Worm (Caenorhabditis elegans) whole organism, young adult: ENCODE results near the gene mcm-7.

Experiments
- B0261.1 ChIP-seq: sonication (generic microtip); optimal IDR thresholded peaks from 2 replicates; lab custom pipeline; 2016; ENCODE audit warnings: mild to moderate bottlenecking, missing genetic modification characterization, moderate library complexity, missing compliant biosample characterization
- C06A6.2 ChIP-seq: fragments of 200-800 bp; sonication (Bioruptor generic); conservative IDR thresholded peaks from 2 replicates; pipeline ENCODE4 v1.3.6; 2022; ENCODE audit warnings: missing genetic modification characterization, missing compliant biosample characterization
- C17E4.6 ChIP-seq: fragments of 200-800 bp; sonication (Bioruptor generic); IDR thresholded peaks from 2 replicates; pipeline ENCODE4 v1.3.6; 2022; ENCODE audit warnings: missing genetic modification reagents, missing genetic modification characterization, missing compliant biosample characterization
- F23B12.7 ChIP-seq: sonication (generic microtip); optimal IDR thresholded peaks from 2 replicates; lab custom pipeline; 2017; ENCODE audit warnings: missing genetic modification characterization, mild to moderate bottlenecking, missing compliant biosample characterization, antibody characterized with exemption, moderate library complexity; ENCODE audit not compliant: insufficient read depth
- F39B2.1 ChIP-seq: fragments of 200-800 bp; sonication (Bioruptor generic); IDR thresholded peaks from 2 replicates; pipeline ENCODE4 v1.3.6; 2022; ENCODE audit warnings: missing genetic modification reagents, missing genetic modification characterization, missing compliant biosample characterization
- F55B11.4 ChIP-seq: sonication (generic microtip); optimal IDR thresholded peaks from 2 replicates; lab custom pipeline; 2016; ENCODE audit warnings: missing compliant biosample characterization, missing genetic modification characterization, borderline replicate concordance; ENCODE audit not compliant: insufficient read depth
- K11D2.4 ChIP-seq: fragments of 200-800 bp; sonication (Bioruptor generic); IDR thresholded peaks from 2 replicates; pipeline ENCODE4 v1.3.6; 2022; ENCODE audit warnings: missing genetic modification reagents, missing genetic modification characterization, missing compliant biosample characterization
- T26A5.8 ChIP-seq: sonication (generic microtip); optimal IDR thresholded peaks from 2 replicates; lab custom pipeline; 2016; ENCODE audit warnings: missing genetic modification characterization, missing compliant biosample characterization
- Y79H2A.3 ChIP-seq: fragments of 200-800 bp; sonication (Bioruptor generic); conservative IDR thresholded peaks from 2 replicates; pipeline ENCODE4 v1.3.6; 2022; ENCODE audit warnings: missing genetic modification reagents, missing genetic modification characterization, missing compliant biosample characterization
- Y95B8A.8 ChIP-seq: fragments of 200-800 bp; sonication (Bioruptor generic); IDR thresholded peaks from 2 replicates; pipeline ENCODE4 v1.3.6; 2022; ENCODE audit warnings: missing genetic modification reagents, missing genetic modification characterization, missing compliant biosample characterization
- akir-1 ChIP-seq: fragments of 200-800 bp; sonication (Bioruptor generic); optimal IDR thresholded peaks from 2 replicates; lab custom pipeline; 2018; ENCODE audit warnings: mild to moderate bottlenecking, missing genetic modification characterization, moderate library complexity, missing compliant biosample characterization
- aptf-2 ChIP-seq: fragments of 200-800 bp; sonication (Bioruptor generic); conservative IDR thresholded peaks from 2 replicates; pipeline ENCODE4 v1.3.6; 2022; ENCODE audit warnings: missing genetic modification reagents, missing genetic modification characterization, missing compliant biosample characterization
- athp-1 ChIP-seq: sonication (generic microtip); optimal IDR thresholded peaks from 2 replicates; lab custom pipeline; 2017; ENCODE audit warnings: mild to moderate bottlenecking, missing genetic modification characterization, missing compliant biosample characterization
- attf-3 ChIP-seq: fragments of 200-800 bp; sonication (Bioruptor generic); conservative IDR thresholded peaks from 2 replicates; pipeline ENCODE4 v1.3.6; 2022; ENCODE audit warnings: missing genetic modification reagents, missing genetic modification characterization, missing compliant biosample characterization
- bed-2 ChIP-seq: fragments of 200-800 bp; sonication (Bioruptor generic); IDR thresholded peaks from 2 replicates; pipeline ENCODE4 v1.3.6; 2022; ENCODE audit warnings: missing genetic modification reagents, missing genetic modification characterization, missing compliant biosample characterization
- cebp-1 ChIP-seq, 2 experiments: fragments of 200-800 bp in 1 of 2; sonication (Bioruptor generic) in 1 of 2; sonication (generic microtip) in 1 of 2; IDR thresholded peaks in 1 of 2; optimal IDR thresholded peaks in 1 of 2; 2 replicates each; pipeline versions ENCODE4 v1.3.6 to Lab custom; 2017 to 2022; ENCODE audit warnings: missing compliant biosample characterization in 2 of 2, missing genetic modification characterization in 2 of 2, mild to moderate bottlenecking in 1 of 2, missing genetic modification reagents in 1 of 2, moderate library complexity in 1 of 2
- cebp-2 ChIP-seq: fragments of 200-800 bp; sonication (Bioruptor generic); IDR thresholded peaks from 2 replicates; pipeline ENCODE4 v1.3.6; 2022; ENCODE audit warnings: missing genetic modification characterization, missing compliant biosample characterization
- ceh-40 ChIP-seq: fragments of 200-800 bp; sonication (Bioruptor generic); IDR thresholded peaks from 2 replicates; pipeline ENCODE4 v1.3.6; 2022; ENCODE audit warnings: missing genetic modification characterization, missing compliant biosample characterization
- dox-1 ChIP-seq: fragments of 200-800 bp; sonication (Bioruptor generic); IDR thresholded peaks from 2 replicates; pipeline ENCODE4 v1.3.6; 2022; ENCODE audit warnings: missing genetic modification reagents, missing genetic modification characterization, missing compliant biosample characterization
- egl-18 ChIP-seq: fragments of 200-800 bp; sonication (Bioruptor generic); IDR thresholded peaks from 2 replicates; pipeline ENCODE4 v1.3.6; 2022; ENCODE audit warnings: missing genetic modification reagents, missing genetic modification characterization, missing compliant biosample characterization
- ets-4 ChIP-seq: fragments of 200-800 bp; sonication (Bioruptor generic); optimal IDR thresholded peaks from 2 replicates; lab custom pipeline; 2018; ENCODE audit warnings: mild to moderate bottlenecking, missing genetic modification characterization, missing compliant biosample characterization
- him-1 ChIP-seq: sonication (generic microtip); optimal IDR thresholded peaks from 2 replicates; lab custom pipeline; 2016; ENCODE audit warnings: missing genotype, missing genetic modification reagents, missing genetic modification characterization, missing compliant biosample characterization
- hlh-12 ChIP-seq: sonication (generic microtip); optimal IDR thresholded peaks from 2 replicates; lab custom pipeline; 2016; ENCODE audit warnings: missing genetic modification characterization, missing compliant biosample characterization
- lag-1 ChIP-seq: fragments of 200-800 bp; sonication (Bioruptor generic); IDR thresholded peaks from 2 replicates; pipeline ENCODE4 v1.3.6; 2022; ENCODE audit warnings: missing genetic modification reagents, missing genetic modification characterization, missing compliant biosample characterization
- let-526 ChIP-seq: fragments of 200-800 bp; sonication (Bioruptor generic); IDR thresholded peaks from 2 replicates; pipeline ENCODE4 v1.3.6; 2022; ENCODE audit warnings: missing genetic modification reagents, missing genetic modification characterization, missing compliant biosample characterization
- let-607 ChIP-seq, 2 experiments: fragments of 200-800 bp in 1 of 2; sonication (Bioruptor generic) in 1 of 2; sonication (generic microtip) in 1 of 2; optimal IDR thresholded peaks; 2 replicates each; lab custom pipeline; 2016 to 2018; ENCODE audit warnings: mild to moderate bottlenecking in 2 of 2, missing compliant biosample characterization in 2 of 2, missing genetic modification characterization in 2 of 2, moderate library complexity in 2 of 2, missing genotype in 1 of 2
- lin-35 ChIP-seq, 3 experiments: fragments of 150-350 bp in 2 of 3; sonication (generic microtip) in 1 of 3; optimal IDR thresholded peaks; 2 replicates each; lab custom pipeline; 2014 to 2018; ENCODE audit warnings: missing biosample characterization in 3 of 3, missing genetic modification characterization in 3 of 3, missing genetic modification reagents in 3 of 3
- lin-40 ChIP-seq: sonication (generic microtip); optimal IDR thresholded peaks from 2 replicates; lab custom pipeline; 2016; ENCODE audit warnings: missing genetic modification characterization, mild to moderate bottlenecking, missing compliant biosample characterization, missing genotype, missing genetic modification reagents
- lsy-27 ChIP-seq: sonication (generic microtip); optimal IDR thresholded peaks from 2 replicates; lab custom pipeline; 2017; ENCODE audit warnings: missing genetic modification characterization, mild to moderate bottlenecking, missing compliant biosample characterization, antibody characterized with exemption, missing genotype, borderline replicate concordance; ENCODE audit not compliant: insufficient read depth
- madf-3 ChIP-seq: fragments of 200-800 bp; sonication (Bioruptor generic); IDR thresholded peaks from 2 replicates; pipeline ENCODE4 v1.3.6; 2022; ENCODE audit warnings: missing genetic modification reagents, missing genetic modification characterization, missing compliant biosample characterization
- nhr-27 ChIP-seq: fragments of 200-800 bp; sonication (Bioruptor generic); optimal IDR thresholded peaks from 2 replicates; lab custom pipeline; 2018; ENCODE audit warnings: mild to moderate bottlenecking, missing genetic modification characterization, moderate library complexity, missing compliant biosample characterization
- rcor-1 ChIP-seq: fragments of 200-800 bp; sonication (Bioruptor generic); IDR thresholded peaks from 2 replicates; pipeline ENCODE4 v1.3.6; 2022; ENCODE audit warnings: missing genetic modification reagents, missing genetic modification characterization, missing compliant biosample characterization
- snpc-1.1 ChIP-seq: sonication (generic microtip); optimal IDR thresholded peaks from 2 replicates; lab custom pipeline; 2017; ENCODE audit warnings: missing genetic modification characterization, mild to moderate bottlenecking, missing compliant biosample characterization, antibody characterized with exemption, moderate library complexity, missing genotype, missing genetic modification reagents; ENCODE audit not compliant: insufficient read depth
- snpc-3.4 ChIP-seq: sonication (generic microtip); optimal IDR thresholded peaks from 2 replicates; lab custom pipeline; 2017; ENCODE audit warnings: missing genetic modification characterization, mild to moderate bottlenecking, missing compliant biosample characterization, antibody characterized with exemption, moderate library complexity, missing genotype, missing genetic modification reagents
- somi-1 ChIP-seq: fragments of 200-800 bp; sonication (Bioruptor generic); optimal IDR thresholded peaks from 2 replicates; lab custom pipeline; 2018; ENCODE audit warnings: mild to moderate bottlenecking, missing genetic modification characterization, missing compliant biosample characterization
- tlf-1 ChIP-seq: fragments of 200-800 bp; sonication (Bioruptor generic); optimal IDR thresholded peaks from 2 replicates; lab custom pipeline; 2018; ENCODE audit warnings: mild to moderate bottlenecking, missing genetic modification characterization, missing compliant biosample characterization
- unc-62 ChIP-seq: fragments of 150-350 bp; optimal IDR thresholded peaks from 2 replicates; lab custom pipeline; 2014; ENCODE audit warnings: missing biosample characterization, missing genetic modification reagents, missing genetic modification characterization
- zim-3 ChIP-seq: sonication (generic microtip); optimal IDR thresholded peaks from 2 replicates; lab custom pipeline; 2017; ENCODE audit warnings: mild to moderate bottlenecking, missing genetic modification characterization, moderate library complexity, missing compliant biosample characterization
- ztf-22 ChIP-seq: fragments of 200-800 bp; sonication (Bioruptor generic); optimal IDR thresholded peaks from 2 replicates; lab custom pipeline; 2018; ENCODE audit warnings: mild to moderate bottlenecking, missing genetic modification characterization, moderate library complexity, missing compliant biosample characterization
- ztf-25 ChIP-seq: fragments of 200-800 bp; sonication (Bioruptor generic); IDR thresholded peaks from 2 replicates; pipeline ENCODE4 v1.3.6; 2022; ENCODE audit warnings: missing genetic modification reagents, missing genetic modification characterization, missing compliant biosample characterization
- ztf-28 ChIP-seq: fragments of 200-800 bp; sonication (Bioruptor generic); IDR thresholded peaks from 2 replicates; pipeline ENCODE4 v1.3.6; 2022; ENCODE audit warnings: missing genetic modification reagents, missing genetic modification characterization, missing compliant biosample characterization

mcm-7 gene

ce11 chrV:4377622-4378021, 30.7 kb downstream of the mcm-7 start, which contains the start of gene F32D1.8:
TSS of gene F32D1.8 (minus strand) at chrV:4377722.
- TF ChIP-seq bed-2 (GFP tag; lab: Robert Waterston, UW) (no peak), lag-1 (GFP tag; lab: Robert Waterston, UW) (no peak), B0261.1 (tag; lab: Kevin White, UChicago) (no peak), C17E4.6 (GFP tag; lab: Robert Waterston, UW) (no peak), aptf-2 (no peak), lsy-27 (tag; lab: Kevin White, UChicago) (no peak), tlf-1 (GFP tag; lab: Kevin White, UChicago) (no peak), snpc-3.4 (no peak), cebp-1 (GFP tag; IDR thresholded peaks at IDR 0.05; lab: Robert Waterston, UW) (no peak), cebp-1 (tag; optimal IDR thresholded peaks at IDR 0.05; lab: Kevin White, UChicago) (no peak), ets-4 (GFP tag; lab: Kevin White, UChicago) (no peak), somi-1 (GFP tag; lab: Kevin White, UChicago) (no peak), him-1 (tag; lab: Kevin White, UChicago) (no peak), F55B11.4 (no peak), let-607 (tag; optimal IDR thresholded peaks at IDR 0.05; lab: Kevin White, UChicago) (no peak), snpc-1.1 (tag; lab: Kevin White, UChicago) (no peak), F23B12.7 (tag; lab: Kevin White, UChicago) (no peak), unc-62 (no peak), rcor-1 (GFP tag; lab: Robert Waterston, UW) (no peak), zim-3 (tag; lab: Kevin White, UChicago) (no peak), nhr-27 (tag; lab: Kevin White, UChicago) (no peak)

- TF ChIP-seq cebp-2 (no peak), K11D2.4 (GFP tag; lab: Robert Waterston, UW) (no peak), snpc-3.4 (no peak), ceh-40 (no peak), madf-3 (no peak), F39B2.1 (GFP tag; lab: Robert Waterston, UW) (no peak), bed-2 (GFP tag; lab: Robert Waterston, UW) (no peak), attf-3 (no peak), snpc-1.1 (tag; lab: Kevin White, UChicago) (no peak), ztf-25 (GFP tag; lab: Robert Waterston, UW) (no peak), Y95B8A.8 (no peak), C06A6.2 (GFP tag; lab: Robert Waterston, UW) (no peak), lag-1 (GFP tag; lab: Robert Waterston, UW) (no peak), lin-35 (GFP tag; optimal IDR thresholded peaks at IDR 0.05; lab: Kevin White, UChicago) (no peak), lin-40 (tag; lab: Kevin White, UChicago) (no peak), ztf-22 (GFP tag; lab: Kevin White, UChicago) (no peak), T26A5.8 (no peak)
Measured at ce11 chrV:4382298-4382697, 35.3 kb downstream of the mcm-7 start, which contains the start of gene F13A2.1. TSS of gene F13A2.1 (minus strand) at chrV:4382398.

ce11 chrV:4384482-4384881, 37.5 kb downstream of the mcm-7 start, which contains the start of gene F13A2.2:
TSS of gene F13A2.2 (minus strand) at chrV:4384582.
- TF ChIP-seq Y95B8A.8 (no peak), let-607 (tag; optimal IDR thresholded peaks at IDR 0.05; lab: Kevin White, UChicago) (no peak), ztf-28 (GFP tag; lab: Robert Waterston, UW) (no peak), akir-1 (GFP tag; lab: Kevin White, UChicago) (no peak), dox-1 (GFP tag; lab: Robert Waterston, UW) (no peak), athp-1 (tag; lab: Kevin White, UChicago) (no peak), egl-18 (GFP tag; lab: Robert Waterston, UW) (no peak), hlh-12 (tag; lab: Kevin White, UChicago) (no peak), Y79H2A.3 (no peak), let-526 (GFP tag; lab: Robert Waterston, UW) (no peak), unc-62 (no peak)
